Worm (Caenorhabditis elegans): Measurements from ENCODE around the gene dph-7.

- TF ChIP-seq nhr-28 (tag; optimal IDR thresholded peaks at IDR 0.05) (no peak), lin-13 (tag; optimal IDR thresholded peaks at IDR 0.05) (no peak), nhr-76 (tag; optimal IDR thresholded peaks at IDR 0.05) (no peak), sptf-1 (tag; optimal IDR thresholded peaks at IDR 0.05) (no peak), nhr-237 (tag; optimal IDR thresholded peaks at IDR 0.05) (no peak), nhr-12 (tag; optimal IDR thresholded peaks at IDR 0.05) (no peak)
Measured at ce11 chrIII:13272788-13273187, 42.1 kb upstream of the dph-7 start.
